Worm (Caenorhabditis elegans) whole organism, L3 larva: ENCODE data around the gene try-8.

ENCODE experiments used
- R02D3.7 ChIP-seq: fragments of 150-350 bp; optimal IDR thresholded peaks from 2 replicates; lab custom pipeline; 2014; ENCODE audit warnings: missing biosample characterization, missing genetic modification characterization
- aly-2 ChIP-seq: fragments of 150-350 bp; optimal IDR thresholded peaks from 2 replicates; lab custom pipeline; 2014; ENCODE audit warnings: missing biosample characterization, missing genetic modification characterization
- ama-1 ChIP-seq: fragments of 150-350 bp; optimal IDR thresholded peaks from 2 replicates; lab custom pipeline; 2018
- ceh-28 ChIP-seq: fragments of 150-350 bp; optimal IDR thresholded peaks from 2 replicates; lab custom pipeline; 2014; ENCODE audit warnings: missing biosample characterization, missing genetic modification reagents, missing genetic modification characterization
- ceh-82 ChIP-seq: fragments of 150-350 bp; optimal IDR thresholded peaks from 2 replicates; lab custom pipeline; 2014; ENCODE audit warnings: missing biosample characterization, missing genetic modification characterization
- ceh-9 ChIP-seq: sonication (generic microtip); optimal IDR thresholded peaks from 2 replicates; lab custom pipeline; 2018; ENCODE audit warnings: missing biosample characterization, missing genetic modification characterization
- egl-27 ChIP-seq: sonication (generic microtip); optimal IDR thresholded peaks from 4 replicates; lab custom pipeline; 2017; ENCODE audit warnings: missing biosample characterization, missing genetic modification reagents, missing genetic modification characterization
- egl-5 ChIP-seq: fragments of 150-350 bp; optimal IDR thresholded peaks from 2 replicates; lab custom pipeline; 2017; ENCODE audit warnings: missing biosample characterization, missing genetic modification reagents, missing genetic modification characterization, inconsistent platforms
- elt-1 ChIP-seq: fragments of 150-350 bp; optimal IDR thresholded peaks from 2 replicates; lab custom pipeline; 2014; ENCODE audit warnings: missing biosample characterization, missing genetic modification characterization
- elt-3 ChIP-seq, 3 experiments: fragments of 150-350 bp in 1 of 3; sonication (generic microtip) in 2 of 3; optimal IDR thresholded peaks; 2 replicates in 2 of 3; 4 replicates in 1 of 3; lab custom pipeline; 2014 to 2017; ENCODE audit warnings: missing biosample characterization in 3 of 3, missing genetic modification characterization in 3 of 3
- fkh-2 ChIP-seq: fragments of 150-350 bp; optimal IDR thresholded peaks from 2 replicates; lab custom pipeline; 2014; ENCODE audit warnings: missing biosample characterization, missing genetic modification reagents, missing genetic modification characterization
- hmg-11 ChIP-seq: sonication (generic microtip); optimal IDR thresholded peaks from 2 replicates; lab custom pipeline; 2016; ENCODE audit warnings: missing genetic modification characterization, missing compliant biosample characterization
- jun-1 ChIP-seq: fragments of 150-350 bp; optimal IDR thresholded peaks from 2 replicates; lab custom pipeline; 2014; ENCODE audit warnings: missing biosample characterization, missing genetic modification reagents, missing genetic modification characterization
- lin-15B ChIP-seq: fragments of 150-350 bp; optimal IDR thresholded peaks from 2 replicates; lab custom pipeline; 2014; ENCODE audit warnings: missing biosample characterization, missing genetic modification characterization
- lin-39 ChIP-seq: fragments of 150-350 bp; optimal IDR thresholded peaks from 2 replicates; lab custom pipeline; 2018; ENCODE audit warnings: missing biosample characterization, missing genetic modification reagents, missing genetic modification characterization
- lsy-12 ChIP-seq: sonication (generic microtip); optimal IDR thresholded peaks from 2 replicates; lab custom pipeline; 2016; ENCODE audit warnings: mild to moderate bottlenecking, missing genetic modification characterization, missing compliant biosample characterization
- mdl-1 ChIP-seq: fragments of 150-350 bp; optimal IDR thresholded peaks from 2 replicates; lab custom pipeline; 2014; ENCODE audit warnings: missing biosample characterization, missing genetic modification characterization
- nfya-1 ChIP-seq: sonication (generic microtip); optimal IDR thresholded peaks from 2 replicates; lab custom pipeline; 2017; ENCODE audit warnings: missing genetic modification characterization, mild to moderate bottlenecking, missing compliant biosample characterization, antibody characterized with exemption, moderate library complexity; ENCODE audit not compliant: insufficient read depth
- nhr-11 ChIP-seq: fragments of 150-350 bp; optimal IDR thresholded peaks from 2 replicates; lab custom pipeline; 2014; ENCODE audit warnings: missing biosample characterization, missing genetic modification characterization
- nhr-12 ChIP-seq: fragments of 150-350 bp; optimal IDR thresholded peaks from 2 replicates; lab custom pipeline; 2014; ENCODE audit warnings: missing biosample characterization, missing genetic modification characterization
- nhr-23 ChIP-seq: fragments of 150-350 bp; optimal IDR thresholded peaks from 2 replicates; lab custom pipeline; 2014; ENCODE audit warnings: missing biosample characterization, missing genetic modification reagents, missing genetic modification characterization
- nhr-25 ChIP-seq: sonication (generic microtip); optimal IDR thresholded peaks from 2 replicates; lab custom pipeline; 2017; ENCODE audit warnings: missing biosample characterization, missing genetic modification characterization
- nhr-28 ChIP-seq: fragments of 150-350 bp; optimal IDR thresholded peaks from 2 replicates; lab custom pipeline; 2014; ENCODE audit warnings: missing biosample characterization, missing genetic modification characterization
- nhr-43 ChIP-seq: sonication (generic microtip); optimal IDR thresholded peaks from 2 replicates; lab custom pipeline; 2016; ENCODE audit warnings: mild to moderate bottlenecking, missing genetic modification characterization, missing compliant biosample characterization; ENCODE audit not compliant: poor library complexity, severe bottlenecking
- nhr-67 ChIP-seq: fragments of 150-350 bp; optimal IDR thresholded peaks from 2 replicates; lab custom pipeline; 2014; ENCODE audit warnings: missing biosample characterization, missing genetic modification characterization
- nhr-76 ChIP-seq: fragments of 150-350 bp; sonication (generic microtip); optimal IDR thresholded peaks from 5 replicates; lab custom pipeline; 2014; ENCODE audit warnings: missing biosample characterization, missing genetic modification characterization
- nhr-77 ChIP-seq: fragments of 150-350 bp; optimal IDR thresholded peaks from 2 replicates; lab custom pipeline; 2014; ENCODE audit warnings: missing biosample characterization, missing genetic modification characterization
- skn-1 ChIP-seq: fragments of 150-350 bp; optimal IDR thresholded peaks from 2 replicates; lab custom pipeline; 2014; ENCODE audit warnings: missing biosample characterization, missing genetic modification characterization
- tbx-2 ChIP-seq: sonication (generic microtip); optimal IDR thresholded peaks from 2 replicates; lab custom pipeline; 2016; ENCODE audit warnings: mild to moderate bottlenecking, missing genetic modification characterization, missing compliant biosample characterization
- unc-39 ChIP-seq: sonication (generic microtip); optimal IDR thresholded peaks from 4 replicates; lab custom pipeline; 2017; ENCODE audit warnings: missing biosample characterization, missing genetic modification characterization

Gene try-8

ce11 chrV:7420162-7420561, 34.0 kb downstream of the try-8 start, which contains the start of gene srxa-4:
Gene srxa-4, plus strand, starts transcription at chrV:7420462.
- no peak for TF ChIP-seq lin-15B
- no peak for TF ChIP-seq elt-1
- no peak for TF ChIP-seq nfya-1 (tag; lab: Kevin White, UChicago)
- TF ChIP-seq fkh-2 (tag; lab: Kevin White, UChicago): no peak
- no peak for TF ChIP-seq lin-39 (tag; lab: Kevin White, UChicago)
- TF ChIP-seq ceh-28: no peak
- TF ChIP-seq ama-1 (lab: Kevin White, UChicago): no peak
- no peak for TF ChIP-seq egl-27 (tag; lab: Kevin White, UChicago)
- no peak for TF ChIP-seq lsy-12
- TF ChIP-seq nhr-12 (tag; lab: Kevin White, UChicago): no peak
- TF ChIP-seq nhr-67: no peak
- TF ChIP-seq aly-2 (tag; lab: Kevin White, UChicago): no peak
- no peak for TF ChIP-seq nhr-76 (tag; lab: Kevin White, UChicago)
- no peak for TF ChIP-seq nhr-11
- no peak for TF ChIP-seq nhr-77 (tag; lab: Kevin White, UChicago)
- no peak for TF ChIP-seq nhr-28 (tag; lab: Kevin White, UChicago)
- TF ChIP-seq ceh-82 (tag; lab: Kevin White, UChicago): no peak
- TF ChIP-seq jun-1 (tag; lab: Kevin White, UChicago): no peak
- TF ChIP-seq, all 47 proteins: peak for 0

DNA sequence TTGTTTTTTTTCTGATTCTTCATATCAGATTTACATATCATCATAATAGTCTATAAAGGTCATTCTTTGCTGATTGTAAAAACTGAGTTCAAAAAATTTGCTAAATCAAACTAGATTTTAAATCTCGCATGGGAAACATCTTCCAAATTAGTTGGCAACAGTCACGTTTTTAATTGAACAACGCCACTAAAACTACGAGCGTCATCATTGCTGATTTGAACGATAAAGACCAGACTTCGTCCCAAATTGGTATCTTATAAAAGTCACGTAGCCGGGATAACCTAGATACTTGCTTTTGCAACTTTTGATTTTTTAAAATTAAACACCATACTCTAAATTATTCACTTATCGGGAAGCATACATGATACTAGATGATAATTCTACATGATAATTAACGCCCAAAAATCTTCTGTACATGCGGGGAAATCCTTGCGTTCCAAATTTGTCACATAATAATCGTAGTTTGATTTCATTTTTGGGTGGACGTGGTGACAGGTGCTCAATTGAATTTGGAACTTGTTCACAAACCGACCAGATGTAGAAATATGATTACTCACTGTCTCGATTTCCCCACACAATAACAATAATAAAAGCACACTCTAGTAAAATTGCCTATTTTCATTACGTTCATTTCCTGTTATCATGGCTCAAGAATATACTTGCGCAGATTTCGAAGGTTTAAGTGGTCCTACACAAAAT, 37.0 kb downstream of the try-8 start, which contains the start of gene srw-67:
Gene srw-67 (plus strand): TSS at position 643 of the 699 bp plus-strand sequence.
- TF ChIP-seq jun-1 (tag; lab: Kevin White, UChicago) (no peak), nhr-43 (tag; lab: Kevin White, UChicago) (peak; percentile 62)

- TF ChIP-seq nhr-23: peak; percentile 7
- no peak for TF ChIP-seq hmg-11
- TF ChIP-seq lin-39 (tag; lab: Kevin White, UChicago): no peak
- TF ChIP-seq skn-1 (tag; lab: Kevin White, UChicago): no peak
- no peak for TF ChIP-seq mdl-1 (tag; lab: Kevin White, UChicago)
- no peak for TF ChIP-seq egl-5
- peak; percentile 57 for TF ChIP-seq ama-1 (lab: Kevin White, UChicago)
- peak; percentile 20 for TF ChIP-seq nhr-43 (tag; lab: Kevin White, UChicago)
- no peak for TF ChIP-seq nhr-77 (tag; lab: Kevin White, UChicago)
- TF ChIP-seq lsy-12: no peak
- TF ChIP-seq unc-39 (tag; lab: Kevin White, UChicago): no peak
These were observed 37.6 kb downstream of the try-8 start for ce11 chrV:7416569-7416968.

- peak; percentile 22 for TF ChIP-seq egl-27 (tag; lab: Kevin White, UChicago)
- peak; percentile 92 for TF ChIP-seq nhr-25
- peak; percentile 93 for TF ChIP-seq nhr-43 (tag; lab: Kevin White, UChicago)
- no peak for TF ChIP-seq R02D3.7 (tag; lab: Kevin White, UChicago)
- TF ChIP-seq nhr-23: peak; percentile 85
- TF ChIP-seq ceh-9 (tag; lab: Kevin White, UChicago): no peak
- no peak for TF ChIP-seq hmg-11
- peak; percentile 37 for TF ChIP-seq jun-1 (tag; lab: Kevin White, UChicago)
- peak; percentile 93 for TF ChIP-seq ama-1 (lab: Kevin White, UChicago)
- peak; percentile 7 for TF ChIP-seq lsy-12
- TF ChIP-seq tbx-2 (tag; lab: Kevin White, UChicago): peak; percentile 34
- TF ChIP-seq elt-3 (tag; optimal IDR thresholded peaks at IDR 0.05; lab: Kevin White, UChicago): peak; percentile 33 to 44 (median 38)
- TF ChIP-seq, all 47 proteins: peak for 9
These were observed 38.2 kb downstream of the try-8 start, which contains the start of gene F18E3.13 for ce11 chrV:7415780-7416428. Gene F18E3.13, plus strand, starts transcription at chrV:7416164.

- TF ChIP-seq egl-27 (tag; lab: Kevin White, UChicago) (no peak), ama-1 (lab: Kevin White, UChicago) (peak; percentile 83)
- TF ChIP-seq, all 47 proteins: peak for 1
These were observed 39.2 kb downstream of the try-8 start, which contains the start of gene F18E3.12 for ce11 chrV:7414909-7415308. Gene F18E3.12, plus strand, starts transcription at chrV:7414985.
